Fruit fly (Drosophila melanogaster) whole organism, embryonic: ENCODE data around the gene CG9263.

ENCODE experiments used
- B-H2 ChIP-seq: fragments of 200-800 bp; sonication (Bioruptor generic); optimal IDR thresholded peaks from 2 replicates; lab custom pipeline; 2018; ENCODE audit warnings: missing biosample characterization, mild to moderate bottlenecking, missing genetic modification characterization
- C15 ChIP-seq: fragments of 200-800 bp; sonication (Bioruptor generic); IDR thresholded peaks from 3 replicates; pipeline ENCODE4 v1.3.6; 2022; ENCODE audit warnings: missing biosample characterization, missing genetic modification characterization
- CG10979 ChIP-seq: fragments of 200-800 bp; sonication (Bioruptor generic); optimal IDR thresholded peaks from 2 replicates; lab custom pipeline; 2018; ENCODE audit warnings: missing biosample characterization, mild to moderate bottlenecking, missing genetic modification characterization, moderate library complexity
- CG11456 ChIP-seq: fragments of 200-800 bp; sonication (Bioruptor generic); IDR thresholded peaks from 3 replicates; pipeline ENCODE4 v1.3.6; 2022; ENCODE audit warnings: missing biosample characterization, missing genetic modification characterization
- CG11695 ChIP-seq: fragments of 200-800 bp; sonication (Bioruptor generic); IDR thresholded peaks from 3 replicates; pipeline ENCODE4 v1.3.6; 2022; ENCODE audit warnings: missing biosample characterization, missing genetic modification characterization
- CG12769 ChIP-seq: fragments of 200-800 bp; sonication (Bioruptor generic); optimal IDR thresholded peaks from 2 replicates; lab custom pipeline; 2019; ENCODE audit warnings: missing biosample characterization, mild to moderate bottlenecking, missing genetic modification characterization, moderate library complexity
- CG15479 ChIP-seq: fragments of 200-800 bp; sonication (Bioruptor generic); optimal IDR thresholded peaks from 3 replicates; lab custom pipeline; 2019; ENCODE audit warnings: missing biosample characterization, mild to moderate bottlenecking, missing genetic modification characterization, moderate library complexity
- CG31365 ChIP-seq: fragments of 200-800 bp; sonication (Bioruptor generic); optimal IDR thresholded peaks from 2 replicates; lab custom pipeline; 2018; ENCODE audit warnings: missing biosample characterization, mild to moderate bottlenecking, missing genetic modification characterization
- CG32532 ChIP-seq: fragments of 200-800 bp; sonication (Bioruptor generic); IDR thresholded peaks from 2 replicates; pipeline ENCODE4 v1.3.6; 2022; ENCODE audit warnings: missing biosample characterization, missing genetic modification characterization
- CG33557 ChIP-seq: fragments of 200-800 bp; sonication (Bioruptor generic); optimal IDR thresholded peaks from 2 replicates; lab custom pipeline; 2019; ENCODE audit warnings: missing biosample characterization, mild to moderate bottlenecking, missing genetic modification characterization, moderate library complexity
- CG34224 ChIP-seq: fragments of 200-800 bp; sonication (Bioruptor generic); IDR thresholded peaks from 3 replicates; pipeline ENCODE4 v1.3.6; 2022; ENCODE audit warnings: missing biosample characterization, missing genetic modification characterization; ENCODE audit not compliant: partially characterized antibody
- CG34422 ChIP-seq: fragments of 200-800 bp; sonication (Bioruptor generic); IDR thresholded peaks from 3 replicates; pipeline ENCODE4 v1.3.6; 2022; ENCODE audit warnings: missing biosample characterization, missing genetic modification characterization
- CG43689 ChIP-seq: fragments of 200-800 bp; sonication (Bioruptor generic); IDR thresholded peaks from 2 replicates; pipeline ENCODE4 v1.3.6; 2022; ENCODE audit warnings: missing biosample characterization, missing genetic modification characterization
- CG7271 ChIP-seq: fragments of 200-800 bp; sonication (Bioruptor generic); optimal IDR thresholded peaks from 2 replicates; lab custom pipeline; 2018; ENCODE audit warnings: missing biosample characterization, mild to moderate bottlenecking, missing genetic modification characterization, moderate library complexity
- CG8290 ChIP-seq, 3 experiments: fragments of 200-800 bp; sonication (Bioruptor generic); optimal IDR thresholded peaks; 2 replicates each; lab custom pipeline; 2016 to 2019; ENCODE audit warnings: missing biosample characterization in 3 of 3, missing genetic modification characterization in 3 of 3, mild to moderate bottlenecking in 2 of 3, moderate library complexity in 1 of 3
- CG8924 ChIP-seq: fragments of 200-800 bp; optimal IDR thresholded peaks from 3 replicates; lab custom pipeline; 2019; ENCODE audit warnings: missing biosample characterization, mild to moderate bottlenecking, missing genetic modification characterization, moderate library complexity
- Dll ChIP-seq: fragments of 200-800 bp; sonication (Bioruptor generic); IDR thresholded peaks from 4 replicates; pipeline ENCODE4 v1.3.6; 2022; ENCODE audit warnings: missing biosample characterization, missing genetic modification characterization; ENCODE audit not compliant: partially characterized antibody
- Fer1 ChIP-seq: fragments of 200-800 bp; sonication (Bioruptor generic); optimal IDR thresholded peaks from 2 replicates; lab custom pipeline; 2017; ENCODE audit warnings: missing biosample characterization, mild to moderate bottlenecking, missing genetic modification characterization
- GATAe ChIP-seq: fragments of 200-800 bp; sonication (Bioruptor generic); conservative IDR thresholded peaks from 2 replicates; pipeline ENCODE4 v1.3.6; 2022; ENCODE audit warnings: missing biosample characterization, missing genetic modification characterization
- HHEX ChIP-seq: fragments of 200-800 bp; sonication (Bioruptor generic); optimal IDR thresholded peaks from 3 replicates; lab custom pipeline; 2017; ENCODE audit warnings: missing biosample characterization, mild to moderate bottlenecking, missing genetic modification characterization, missing genetic modification reagents
- HmgD ChIP-seq: fragments of 200-800 bp; sonication (Bioruptor generic); optimal IDR thresholded peaks from 3 replicates; lab custom pipeline; 2016; ENCODE audit warnings: missing biosample characterization, missing genetic modification characterization
- Hr39 ChIP-seq: fragments of >200 bp; optimal IDR thresholded peaks from 2 replicates; lab custom pipeline; 2017
- Myb ChIP-seq: fragments of 200-800 bp; sonication (Bioruptor generic); optimal IDR thresholded peaks from 2 replicates; lab custom pipeline; 2016; ENCODE audit warnings: missing biosample characterization, missing genetic modification characterization
- Stat92E ChIP-seq, 3 experiments: fragments of >200 bp in 2 of 3; fragments of 200-800 bp in 1 of 3; sonication (Bioruptor generic) in 1 of 3; optimal IDR thresholded peaks; 2 replicates each; lab custom pipeline; 2017 to 2019; ENCODE audit warnings: missing biosample characterization in 3 of 3, missing genetic modification characterization in 3 of 3, mild to moderate bottlenecking in 1 of 3, moderate library complexity in 1 of 3
- Xbp1 ChIP-seq: fragments of 200-800 bp; sonication (Bioruptor generic); optimal IDR thresholded peaks from 3 replicates; lab custom pipeline; 2016; ENCODE audit warnings: missing biosample characterization, mild to moderate bottlenecking, missing genetic modification characterization
- bbx ChIP-seq: fragments of 200-800 bp; sonication (Bioruptor generic); IDR thresholded peaks from 2 replicates; pipeline ENCODE4 v1.3.6; 2022; ENCODE audit warnings: missing biosample characterization, missing genetic modification characterization; ENCODE audit not compliant: partially characterized antibody
- crc ChIP-seq: fragments of 200-800 bp; sonication (Bioruptor generic); optimal IDR thresholded peaks from 2 replicates; lab custom pipeline; 2016; ENCODE audit warnings: missing biosample characterization, missing genetic modification characterization
- dpn ChIP-seq, 2 experiments: fragments of 200-800 bp; sonication (Bioruptor generic); optimal IDR thresholded peaks; 3 replicates each; lab custom pipeline; 2016; ENCODE audit warnings: missing biosample characterization in 2 of 2, missing genetic modification characterization in 2 of 2
- gro ChIP-seq: fragments of 200-800 bp; sonication (Bioruptor generic); optimal IDR thresholded peaks from 2 replicates; lab custom pipeline; 2016; ENCODE audit warnings: missing biosample characterization, missing genetic modification characterization
- hb ChIP-seq: fragments of 200-800 bp; sonication (Bioruptor generic); IDR thresholded peaks from 3 replicates; pipeline ENCODE4 v1.3.6; 2022; ENCODE audit warnings: missing biosample characterization, missing genetic modification characterization; ENCODE audit not compliant: partially characterized antibody
- nmo ChIP-seq: fragments of 200-800 bp; sonication (Bioruptor generic); optimal IDR thresholded peaks from 2 replicates; lab custom pipeline; 2018; ENCODE audit warnings: missing biosample characterization, mild to moderate bottlenecking, missing genetic modification characterization, moderate library complexity
- nom ChIP-seq: fragments of 200-800 bp; sonication (Bioruptor generic); optimal IDR thresholded peaks from 2 replicates; lab custom pipeline; 2017; ENCODE audit warnings: missing biosample characterization, missing genetic modification characterization, mild to moderate bottlenecking, moderate library complexity, missing genetic modification reagents
- odd ChIP-seq: fragments of 200-800 bp; sonication (Bioruptor generic); optimal IDR thresholded peaks from 2 replicates; lab custom pipeline; 2017; ENCODE audit warnings: missing biosample characterization, mild to moderate bottlenecking, missing genetic modification characterization
- pb ChIP-seq: fragments of 200-800 bp; sonication (Bioruptor generic); optimal IDR thresholded peaks from 3 replicates; lab custom pipeline; 2016; ENCODE audit warnings: missing biosample characterization, missing genetic modification characterization
- pros ChIP-seq: fragments of 200-800 bp; sonication (Bioruptor generic); optimal IDR thresholded peaks from 3 replicates; lab custom pipeline; 2019; ENCODE audit warnings: missing biosample characterization, mild to moderate bottlenecking, missing genetic modification characterization, moderate library complexity
- ranshi ChIP-seq: fragments of 200-800 bp; sonication (Bioruptor generic); IDR thresholded peaks from 2 replicates; pipeline ENCODE4 v1.3.6; 2022; ENCODE audit warnings: missing biosample characterization, missing genetic modification characterization
- repo ChIP-seq: fragments of 200-800 bp; sonication (Bioruptor generic); optimal IDR thresholded peaks from 2 replicates; lab custom pipeline; 2016; ENCODE audit warnings: missing biosample characterization, missing genetic modification characterization
- rib ChIP-seq: fragments of 200-800 bp; sonication (Bioruptor generic); IDR thresholded peaks from 2 replicates; pipeline ENCODE4 v1.3.6; 2022; ENCODE audit warnings: missing biosample characterization, missing genetic modification characterization
- sim ChIP-seq: fragments of 200-800 bp; sonication (Bioruptor generic); IDR thresholded peaks from 2 replicates; pipeline ENCODE4 v1.3.6; 2022; ENCODE audit warnings: missing biosample characterization, missing genetic modification characterization
- sqz ChIP-seq: fragments of 200-800 bp; sonication (Bioruptor generic); optimal IDR thresholded peaks from 3 replicates; lab custom pipeline; 2018; ENCODE audit warnings: missing biosample characterization, mild to moderate bottlenecking, missing genetic modification characterization
- ssp ChIP-seq: fragments of 200-800 bp; sonication (Bioruptor generic); IDR thresholded peaks from 2 replicates; pipeline ENCODE4 v1.3.6; 2022; ENCODE audit warnings: missing biosample characterization, missing genetic modification characterization
- stwl ChIP-seq: fragments of 200-800 bp; sonication (Bioruptor generic); optimal IDR thresholded peaks from 3 replicates; lab custom pipeline; 2018; ENCODE audit warnings: missing biosample characterization, mild to moderate bottlenecking, missing genetic modification characterization, moderate library complexity
- tll ChIP-seq, 2 experiments: fragments of 200-800 bp in 1 of 2; fragments of >200 bp in 1 of 2; sonication (Bioruptor generic) in 1 of 2; optimal IDR thresholded peaks; 2 replicates each; lab custom pipeline; 2017 to 2019; ENCODE audit warnings: missing biosample characterization in 2 of 2, missing genetic modification characterization in 2 of 2, mild to moderate bottlenecking in 1 of 2, moderate library complexity in 1 of 2
- unpg ChIP-seq: fragments of 200-800 bp; sonication (Bioruptor generic); optimal IDR thresholded peaks from 3 replicates; lab custom pipeline; 2018; ENCODE audit warnings: missing biosample characterization, mild to moderate bottlenecking, missing genetic modification characterization, moderate library complexity
- vnd ChIP-seq: fragments of 200-800 bp; sonication (Bioruptor generic); IDR thresholded peaks from 3 replicates; pipeline ENCODE4 v1.3.6; 2022; ENCODE audit warnings: missing biosample characterization, missing genetic modification characterization; ENCODE audit not compliant: partially characterized antibody
- yki ChIP-seq: fragments of >200 bp; optimal IDR thresholded peaks from 3 replicates; lab custom pipeline; 2018
- zen ChIP-seq: fragments of 200-800 bp; sonication (Bioruptor generic); optimal IDR thresholded peaks from 3 replicates; lab custom pipeline; 2018; ENCODE audit warnings: missing biosample characterization, mild to moderate bottlenecking, missing genetic modification characterization, moderate library complexity

The CG9263 gene

DNA sequence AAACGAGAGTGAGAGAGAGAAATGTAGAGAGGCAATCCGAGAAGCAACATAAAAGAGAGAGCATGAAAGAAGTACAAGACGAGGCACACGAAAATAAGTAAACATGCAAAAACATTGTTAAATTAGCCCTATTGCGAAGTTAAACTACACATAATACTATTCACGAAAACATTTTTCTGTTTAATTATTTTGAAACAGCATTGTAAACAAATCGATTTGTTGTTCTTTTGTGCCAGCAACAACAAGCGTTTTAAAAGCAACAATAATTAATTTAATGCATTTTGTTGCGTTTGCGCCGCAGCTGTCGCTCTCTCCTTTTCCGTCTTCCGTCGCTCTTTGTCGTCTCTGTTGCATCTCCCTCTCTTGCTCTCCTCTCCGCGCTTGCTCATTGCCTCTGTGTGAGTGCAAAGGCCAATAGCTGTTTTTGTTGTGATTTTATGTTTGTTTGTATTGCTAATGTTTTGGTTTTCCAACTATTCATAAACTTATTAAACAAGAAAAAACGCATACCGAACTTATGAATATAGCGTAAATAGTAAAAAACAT, 8.2 kb upstream of the CG9263 start (continued):
- peak; percentile 35 for TF ChIP-seq pros (GFP tag; lab: Kevin White, UChicago)
- TF ChIP-seq Stat92E (GFP tag; optimal IDR thresholded peaks at IDR 0.05; lab: Kevin White, UChicago) = no peak
- TF ChIP-seq nom (GFP tag; lab: Kevin White, UChicago) = peak; percentile 93
- TF ChIP-seq yki (lab: Kevin White, UChicago) = peak; percentile 91
- TF ChIP-seq Fer1 (GFP tag; lab: Kevin White, UChicago) = no peak
- no peak for TF ChIP-seq ranshi
- no peak for TF ChIP-seq C15 (GFP tag; lab: Robert Waterston, UW)
- TF ChIP-seq Dll (GFP tag; lab: Robert Waterston, UW) = 0 out of 4 replicates have a peak, but pooled peaks have one; percentile 15
- TF ChIP-seq CG8924 (tag; lab: Kevin White, UChicago) = peak; percentile 25
- TF ChIP-seq Myb = no peak
- TF ChIP-seq CG11456 (GFP tag; lab: Robert Waterston, UW) = no peak
- TF ChIP-seq CG33557 (GFP tag; lab: Kevin White, UChicago) = no peak
- TF ChIP-seq zen = no peak

- TF ChIP-seq CG12769 = peak; percentile 54
- no peak for TF ChIP-seq ssp (GFP tag; lab: Robert Waterston, UW)
- peak in 1 of 2 experiments; percentile 13 for TF ChIP-seq tll (GFP tag; optimal IDR thresholded peaks at IDR 0.05; lab: Kevin White, UChicago)
- 0 out of 2 replicates have a peak, but pooled peaks have one; percentile 15 for TF ChIP-seq sim (GFP tag; lab: Robert Waterston, UW)
- TF ChIP-seq vnd (GFP tag; lab: Robert Waterston, UW) = peak; percentile 17; the same call in 1 of the 3 replicates
- no peak for TF ChIP-seq pb (GFP tag; lab: Kevin White, UChicago)
- TF ChIP-seq bbx = peak; percentile 83
- peak; percentile 82; the same call in 1 of the 2 replicates for TF ChIP-seq rib (GFP tag; lab: Robert Waterston, UW)
- peak; percentile 20 for TF ChIP-seq repo
- no peak for TF ChIP-seq crc
- peak; percentile 73 for TF ChIP-seq B-H2 (GFP tag; lab: Kevin White, UChicago)
- TF ChIP-seq CG34224 (GFP tag; lab: Robert Waterston, UW) = peak; percentile 51; the same call in 2 of the 3 replicates
- TF ChIP-seq unpg (GFP tag; lab: Kevin White, UChicago) = peak; percentile 18
- peak; percentile 13 for TF ChIP-seq Xbp1 (GFP tag; lab: Kevin White, UChicago)
- TF ChIP-seq nmo = peak; percentile 17
- TF ChIP-seq sqz (GFP tag; lab: Kevin White, UChicago) = peak; percentile 99
- TF ChIP-seq dpn (GFP tag; optimal IDR thresholded peaks at IDR 0.05; lab: Kevin White, UChicago) = peak in 1 of 2 experiments; percentile 29
- TF ChIP-seq odd (GFP tag; lab: Kevin White, UChicago) = peak; percentile 21
- TF ChIP-seq CG8290 (GFP tag; optimal IDR thresholded peaks at IDR 0.05; lab: Kevin White, UChicago) = peak; percentile 31
- TF ChIP-seq CG8290 (tag; optimal IDR thresholded peaks at IDR 0.05; lab: Kevin White, UChicago) = peak in 1 of 2 experiments; percentile 78
- TF ChIP-seq CG34422 (GFP tag; lab: Robert Waterston, UW) = no peak; the same call in 2 of the 3 replicates
- no peak for TF ChIP-seq hb (GFP tag; lab: Robert Waterston, UW)
- TF ChIP-seq gro (GFP tag; lab: Kevin White, UChicago) = peak; percentile 13
- TF ChIP-seq CG32532 (GFP tag; lab: Robert Waterston, UW) = peak; percentile 44
- TF ChIP-seq CG11695 = no peak
- peak; percentile 27 for TF ChIP-seq CG31365 (tag; lab: Kevin White, UChicago)
- TF ChIP-seq stwl (tag; lab: Kevin White, UChicago) = peak; percentile 37
- TF ChIP-seq CG43689 = no peak
- TF ChIP-seq Dll (GFP tag; lab: Robert Waterston, UW) = peak; percentile 44; the same call in 2 of the 4 replicates
- no peak for TF ChIP-seq Hr39 (lab: Kevin White, UChicago)
- no peak for TF ChIP-seq GATAe (GFP tag; lab: Robert Waterston, UW)
- no peak for TF ChIP-seq CG7271 (tag; lab: Kevin White, UChicago)
- TF ChIP-seq HmgD (GFP tag; lab: Kevin White, UChicago) = peak; percentile 29
- TF ChIP-seq HHEX (GFP tag; lab: Kevin White, UChicago) = peak; percentile 15
- TF ChIP-seq CG15479 (GFP tag; lab: Kevin White, UChicago) = peak; percentile 0
- TF ChIP-seq CG10979 = peak; percentile 11
Measured at dm6 chr2L:13549973-13550458, 7.6 kb upstream of the CG9263 start, which contains the start of gene kuz. Gene kuz (plus strand): TSS chr2L:13550139.
